Fruit fly (Drosophila melanogaster) ovary, adult (tissue): ENCODE results near the gene CG43082.

ENCODE experiments used
- CG17801 ChIP-seq: fragments of 200-800 bp; optimal IDR thresholded peaks from 2 replicates; lab custom pipeline; 2019; ENCODE audit warnings: missing biosample characterization, mild to moderate bottlenecking, missing genetic modification characterization, moderate library complexity; ENCODE audit not compliant: partially characterized antibody

Gene CG43082

DNA sequence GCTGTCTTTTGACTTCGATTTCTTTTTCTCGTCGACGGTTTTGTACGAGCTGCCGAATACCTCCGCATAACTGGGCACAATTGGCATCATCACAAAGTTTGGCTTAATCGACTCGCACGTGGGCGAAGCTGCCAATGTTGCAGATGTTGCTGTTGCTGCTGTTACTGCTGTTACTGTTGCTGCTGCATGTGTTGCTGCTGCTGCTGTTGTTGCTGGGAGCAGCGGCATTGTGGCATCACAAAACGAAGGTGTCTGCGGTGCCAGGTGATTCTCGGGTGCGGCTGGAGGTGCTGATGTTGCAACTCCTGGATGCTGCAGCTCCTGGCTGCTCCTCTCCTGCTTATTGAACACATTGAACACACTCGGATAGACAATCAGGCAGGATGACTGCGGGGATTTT, 36.2 kb downstream of the CG43082 start:
- no peak for TF ChIP-seq CG17801 (GFP tag; lab: Kevin White, UChicago)

DNA sequence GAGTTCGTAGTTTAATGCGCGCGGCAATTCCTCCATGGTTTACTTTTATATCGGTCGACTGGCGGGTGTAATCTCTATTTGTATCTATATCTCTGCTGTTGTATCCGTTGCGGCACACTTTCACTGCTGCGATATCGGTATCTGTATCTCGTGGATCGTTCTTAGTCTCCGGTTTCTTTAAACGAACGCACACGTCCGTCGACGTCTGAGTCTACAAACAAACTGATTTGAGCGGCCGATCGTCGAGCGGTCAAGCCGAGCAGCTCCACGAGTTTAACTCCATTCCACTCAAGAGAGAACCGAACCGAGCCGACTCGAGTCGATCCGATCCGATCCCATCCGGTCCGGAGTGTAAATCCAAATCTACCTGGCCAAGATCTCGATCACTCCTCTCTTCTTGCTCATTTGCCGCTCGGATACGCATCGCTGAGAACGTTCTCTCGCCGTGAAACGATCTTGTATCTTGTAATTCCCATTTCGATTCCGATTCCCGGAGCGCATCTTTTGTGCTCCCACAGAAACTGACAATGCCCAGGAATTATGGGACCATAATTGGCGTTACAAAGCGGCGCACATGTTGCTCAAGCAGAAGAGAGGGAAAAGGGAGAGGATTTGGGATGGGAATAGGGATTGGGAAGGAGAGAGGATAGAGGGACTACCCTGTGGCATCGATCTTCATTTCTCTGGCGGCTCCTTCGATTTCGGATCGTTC, 38.1 kb downstream of the CG43082 start, which contains the start of gene comm2:
comm2 (minus strand) TSS at position 225 of the 712 bp plus-strand sequence.
- no peak for TF ChIP-seq CG17801 (GFP tag; lab: Kevin White, UChicago)

DNA sequence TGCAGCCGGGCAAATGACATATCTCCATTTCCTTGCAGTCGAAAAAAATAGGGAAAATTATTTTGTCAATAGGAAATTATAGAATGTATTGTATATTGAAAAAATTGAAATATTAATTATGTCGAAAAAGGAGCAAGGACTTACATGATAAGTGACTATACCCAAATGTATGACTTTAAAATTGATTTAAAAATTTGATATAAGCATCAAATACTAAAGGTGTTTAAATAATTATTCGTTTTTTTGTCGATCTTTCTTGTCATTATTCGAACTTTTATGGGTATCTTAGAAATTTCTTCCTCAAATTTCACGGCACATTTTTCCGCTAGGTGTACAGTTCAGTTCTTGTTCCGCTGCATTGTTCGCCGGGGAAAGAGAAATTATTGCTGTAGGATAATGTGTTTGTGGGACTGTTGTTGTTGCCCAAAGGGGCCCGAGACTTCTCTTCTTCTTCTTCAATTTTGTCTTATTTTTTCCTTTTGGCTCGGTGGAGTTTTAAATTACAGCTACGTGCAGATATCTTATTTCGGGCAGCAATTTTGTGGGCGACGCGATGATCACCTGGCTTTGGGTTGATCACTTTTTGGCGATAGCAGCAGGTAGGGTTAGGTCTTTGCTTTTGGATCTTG, 38.8 kb downstream of the CG43082 start:
- TF ChIP-seq CG17801 (GFP tag; lab: Kevin White, UChicago) = no peak

DNA sequence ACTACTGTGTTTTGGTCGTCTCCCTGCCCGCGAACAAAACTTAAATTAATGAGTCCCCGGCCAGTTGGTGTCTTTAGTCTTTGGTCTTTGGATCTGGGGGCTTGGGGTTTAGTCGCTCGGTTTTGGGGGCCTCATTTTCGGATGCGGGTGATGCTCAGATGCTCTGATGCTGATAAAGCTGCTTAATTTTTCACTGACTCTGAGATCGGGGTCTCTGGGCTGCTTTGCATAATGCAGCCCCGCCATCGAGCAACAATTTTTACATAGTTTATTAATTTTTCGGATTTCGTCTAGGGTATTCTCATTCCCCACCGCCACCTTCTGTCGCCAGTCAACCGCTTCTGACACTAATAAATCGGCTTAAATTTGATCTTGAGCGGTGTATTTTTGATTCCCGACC, 40.5 kb downstream of the CG43082 start:
- no peak for TF ChIP-seq CG17801 (GFP tag; lab: Kevin White, UChicago)

DNA sequence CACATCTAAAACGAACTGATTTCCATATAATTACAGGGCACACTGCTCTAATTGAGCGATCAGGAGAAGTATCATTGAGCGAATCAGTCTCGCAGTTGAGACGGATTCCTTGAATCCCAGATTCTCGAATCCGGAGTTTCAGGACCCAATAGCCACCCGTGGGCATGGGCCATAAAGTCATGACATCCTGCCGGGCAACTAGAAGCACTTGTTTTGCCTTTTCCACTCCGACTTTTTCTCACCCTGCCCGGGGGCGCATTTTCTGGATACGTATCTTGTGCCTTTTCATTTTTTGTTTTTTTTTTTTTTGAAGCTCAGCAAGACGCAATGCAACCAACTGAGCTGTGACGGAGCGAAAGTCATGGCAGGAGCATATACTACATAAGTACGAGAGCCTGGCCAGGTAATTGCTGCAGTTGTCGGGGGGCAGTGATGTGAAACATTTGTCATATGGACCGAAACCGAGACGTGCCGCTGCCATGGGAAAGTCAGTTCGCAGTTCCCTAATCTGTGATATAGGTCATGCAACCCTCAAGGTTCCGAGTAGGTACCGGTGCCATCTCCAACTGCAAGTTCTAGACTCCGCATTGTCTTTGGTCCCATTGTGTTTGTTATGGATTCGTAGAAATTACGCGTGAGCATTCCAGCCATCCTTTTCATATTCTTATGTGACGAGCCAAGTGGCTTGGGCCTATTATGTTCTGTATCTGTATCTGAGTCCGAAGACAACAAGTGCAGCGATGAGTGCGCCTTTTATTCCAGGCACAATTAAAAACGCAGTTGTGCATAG, 41.9 kb downstream of the CG43082 start:
- no peak for TF ChIP-seq CG17801 (GFP tag; lab: Kevin White, UChicago)

DNA sequence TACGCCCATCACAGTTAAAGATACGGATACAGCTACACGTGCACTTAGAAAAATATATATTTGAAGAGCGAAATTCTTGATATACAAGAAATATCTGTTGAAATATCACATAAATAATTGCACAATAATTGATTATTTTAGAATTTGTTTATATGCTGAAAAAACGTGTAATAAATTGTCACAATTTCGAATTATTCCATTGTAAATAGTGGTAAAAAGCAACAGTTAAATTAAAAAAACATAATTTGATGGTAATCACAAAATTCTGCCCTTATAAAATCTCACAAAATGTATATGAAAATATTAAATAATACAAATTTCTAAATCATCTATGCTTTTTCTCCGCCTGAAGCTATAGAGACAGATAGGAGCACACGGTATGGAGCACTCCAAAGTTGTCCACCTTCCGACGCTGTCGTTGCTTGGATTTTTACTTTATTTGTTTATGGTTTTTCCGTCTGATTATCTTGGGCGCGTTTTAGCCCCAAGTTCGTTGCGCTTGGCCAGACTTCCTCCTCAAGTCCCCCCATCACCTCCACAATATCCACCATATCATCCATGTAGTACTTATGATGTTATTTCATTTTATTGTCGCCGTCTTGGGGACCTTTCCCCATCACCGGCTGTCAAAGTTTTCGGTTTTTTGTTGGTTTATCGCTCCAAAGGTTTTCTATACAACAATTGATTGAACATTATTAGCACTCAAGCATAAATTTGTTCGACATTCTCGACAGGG, 42.8 kb downstream of the CG43082 start:
- TF ChIP-seq CG17801 (GFP tag; lab: Kevin White, UChicago) = no peak

DNA sequence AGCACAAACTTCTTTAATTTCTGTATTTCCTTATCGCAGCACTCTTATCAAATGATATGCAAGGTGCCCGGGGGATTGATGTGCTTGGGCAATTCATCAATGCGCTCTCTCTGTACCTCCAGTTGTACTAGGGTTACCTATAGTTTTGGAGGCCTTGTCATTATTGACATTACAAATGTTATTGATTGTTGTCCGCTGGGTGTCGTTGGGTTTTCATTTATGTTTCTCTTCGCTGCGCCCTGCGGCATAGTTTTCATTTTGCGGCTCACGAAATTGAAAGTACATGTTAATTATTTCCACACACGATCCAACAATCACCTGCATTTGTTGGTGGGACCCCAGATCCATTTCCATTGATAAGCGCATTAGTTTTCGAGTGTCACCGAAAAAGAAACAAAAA, 44.5 kb downstream of the CG43082 start:
- TF ChIP-seq CG17801 (GFP tag; lab: Kevin White, UChicago) = no peak

DNA sequence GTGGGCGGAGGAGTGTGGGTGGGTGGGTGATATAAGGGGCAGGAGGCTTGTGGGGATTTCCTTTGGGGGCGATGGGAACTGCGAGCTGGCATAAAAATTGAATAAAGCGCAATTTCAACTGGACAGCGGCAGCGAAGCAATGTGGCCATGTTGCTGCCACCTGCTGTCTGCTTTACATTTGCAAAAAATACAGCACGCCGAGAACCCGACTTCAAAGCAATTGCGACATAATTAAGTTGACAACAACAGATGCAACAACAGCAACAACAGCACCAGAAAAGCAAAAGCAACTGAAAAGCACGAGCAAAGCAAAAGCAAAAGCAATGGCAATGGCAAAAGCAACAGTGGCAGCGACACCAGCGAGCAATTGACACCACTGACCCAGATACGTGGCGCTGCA, 46.5 kb downstream of the CG43082 start:
- TF ChIP-seq CG17801 (GFP tag; lab: Kevin White, UChicago) = no peak

DNA sequence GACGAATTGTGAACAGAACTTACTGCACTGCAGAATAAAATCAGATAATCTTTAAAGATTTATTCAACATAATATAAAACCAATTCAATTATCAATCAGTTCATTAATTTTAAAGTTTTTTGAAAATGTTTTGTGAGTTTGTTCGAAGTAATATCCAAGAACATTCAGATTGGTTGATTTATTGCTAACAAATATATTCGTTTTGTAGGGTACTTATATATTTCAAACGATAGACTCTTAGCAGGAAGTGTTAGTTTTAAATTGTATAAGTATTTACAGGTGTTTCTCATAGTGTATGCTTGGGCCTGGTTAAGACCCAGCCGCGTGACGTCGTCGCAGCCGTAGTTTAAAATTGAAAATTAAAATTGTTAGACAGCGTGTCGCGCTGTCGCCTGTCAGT, 46.9 kb downstream of the CG43082 start:
- TF ChIP-seq CG17801 (GFP tag; lab: Kevin White, UChicago) = no peak

DNA sequence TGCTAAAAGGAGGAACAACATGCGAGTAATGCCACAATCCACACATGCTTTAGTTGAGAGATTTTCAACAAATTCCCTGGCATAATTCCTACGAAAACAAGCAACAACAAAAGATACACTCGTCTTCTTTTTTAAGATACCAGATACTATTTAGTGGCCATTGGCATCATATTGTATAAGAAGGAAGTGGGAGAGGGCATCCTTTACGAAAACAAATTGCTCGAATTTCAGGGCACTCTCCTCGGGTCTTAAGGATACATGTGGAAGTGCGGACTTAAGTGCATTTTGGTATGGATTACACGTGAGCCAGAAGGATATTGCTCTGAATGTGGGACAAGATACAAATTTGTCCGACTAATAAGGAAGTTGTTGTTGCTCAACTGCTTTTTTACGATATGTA, 48.5 kb downstream of the CG43082 start:
- no peak for TF ChIP-seq CG17801 (GFP tag; lab: Kevin White, UChicago)

DNA sequence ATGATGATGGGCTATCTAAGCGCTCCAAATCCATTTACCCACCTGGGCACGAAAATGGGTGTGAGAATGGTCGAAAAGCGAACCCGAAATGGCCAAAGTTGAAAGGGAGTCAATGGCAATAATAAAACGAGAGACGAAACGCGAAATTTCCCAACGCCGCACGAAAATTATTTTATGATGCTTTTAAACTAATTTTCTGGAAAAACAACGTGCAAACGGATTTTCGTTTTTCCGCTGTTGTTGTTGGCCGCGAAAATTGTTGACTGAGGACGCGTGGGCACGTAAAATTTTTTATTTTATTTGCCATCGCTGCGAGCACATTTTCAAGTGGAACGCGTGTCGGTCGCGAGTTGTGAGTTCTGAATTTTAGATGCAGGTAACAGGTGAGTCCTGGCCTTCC, 49.5 kb downstream of the CG43082 start:
- no peak for TF ChIP-seq CG17801 (GFP tag; lab: Kevin White, UChicago)
